Worm (Caenorhabditis elegans): ENCODE data around the gene F21H7.3.

- TF ChIP-seq ama-1 (optimal IDR thresholded peaks at IDR 0.05) = no peak
- no peak for TF ChIP-seq ceh-82 (tag; optimal IDR thresholded peaks at IDR 0.05)
- TF ChIP-seq unc-62 (GFP tag; optimal IDR thresholded peaks at IDR 0.05) = no peak
- TF ChIP-seq lin-11 (tag; optimal IDR thresholded peaks at IDR 0.05) = no peak
- TF ChIP-seq nhr-77 (tag; optimal IDR thresholded peaks at IDR 0.05) = no peak
- no peak for TF ChIP-seq nhr-11 (tag; optimal IDR thresholded peaks at IDR 0.05)
- no peak for TF ChIP-seq nhr-129 (tag; optimal IDR thresholded peaks at IDR 0.05)
- TF ChIP-seq nhr-21 (tag; optimal IDR thresholded peaks at IDR 0.05) = no peak
Measured at ce11 chrV:16218522-16218921, 16.5 kb downstream of the F21H7.3 start, which contains the start of gene F11A5.15.
